Worm (Caenorhabditis elegans) whole organism, early embryonic: ENCODE results near the gene nhr-95.

Source experiments
- B0310.2 ChIP-seq: sonication (generic microtip); optimal IDR thresholded peaks from 2 replicates; lab custom pipeline; 2016; ENCODE audit warnings: mild to moderate bottlenecking, missing genetic modification characterization, missing compliant biosample characterization
- aly-1 ChIP-seq: sonication (generic microtip); optimal IDR thresholded peaks from 2 replicates; lab custom pipeline; 2016; ENCODE audit warnings: missing genetic modification characterization, missing compliant biosample characterization
- ama-1 ChIP-seq: fragments of 150-350 bp; optimal IDR thresholded peaks from 2 replicates; lab custom pipeline; 2014
- ceh-13 ChIP-seq: fragments of 200-800 bp; sonication (Bioruptor generic); optimal IDR thresholded peaks from 2 replicates; lab custom pipeline; 2018; ENCODE audit warnings: mild to moderate bottlenecking, missing genetic modification characterization, missing compliant biosample characterization
- ets-7 ChIP-seq: sonication (generic microtip); optimal IDR thresholded peaks from 2 replicates; lab custom pipeline; 2016; ENCODE audit warnings: missing genotype, missing genetic modification characterization, missing compliant biosample characterization
- flt-1 ChIP-seq: fragments of 200-800 bp; sonication (Bioruptor generic); IDR thresholded peaks from 2 replicates; pipeline ENCODE4 v1.3.6; 2022; ENCODE audit warnings: missing genetic modification characterization, missing compliant biosample characterization
- hmg-4 ChIP-seq: fragments of 200-800 bp; sonication (Bioruptor generic); optimal IDR thresholded peaks from 2 replicates; lab custom pipeline; 2018; ENCODE audit warnings: mild to moderate bottlenecking, missing genetic modification characterization, missing compliant biosample characterization
- hnd-1 ChIP-seq: sonication (generic microtip); optimal IDR thresholded peaks from 2 replicates; lab custom pipeline; 2016; ENCODE audit warnings: missing genetic modification characterization, missing compliant biosample characterization
- scrt-1 ChIP-seq: fragments of 200-800 bp; sonication (Bioruptor generic); IDR thresholded peaks from 2 replicates; pipeline ENCODE4 v1.3.6; 2022; ENCODE audit warnings: missing genetic modification characterization, missing compliant biosample characterization
- tbx-11 ChIP-seq: fragments of 200-800 bp; sonication (Bioruptor generic); IDR thresholded peaks from 2 replicates; pipeline ENCODE4 v1.3.6; 2022; ENCODE audit warnings: missing genetic modification characterization, missing compliant biosample characterization
- tbx-37 ChIP-seq: fragments of 200-800 bp; sonication (Bioruptor generic); conservative IDR thresholded peaks from 2 replicates; pipeline ENCODE4 v1.3.6; 2022; ENCODE audit warnings: missing genetic modification reagents, missing genetic modification characterization, missing compliant biosample characterization
- tra-4 ChIP-seq: sonication (generic microtip); optimal IDR thresholded peaks from 2 replicates; lab custom pipeline; 2017; ENCODE audit warnings: missing genetic modification characterization, missing compliant biosample characterization

ce11 chrV:19027338-19027737, 55.1 kb downstream of the nhr-95 start:
- TF ChIP-seq scrt-1 (GFP tag; lab: Robert Waterston, UW) = no peak
- TF ChIP-seq ama-1 (lab: Kevin White, UChicago) = no peak
- TF ChIP-seq hmg-4 (GFP tag; lab: Kevin White, UChicago) = no peak
- no peak for TF ChIP-seq flt-1
- TF ChIP-seq ceh-13 = no peak
- TF ChIP-seq tra-4 = no peak
- TF ChIP-seq aly-1 (tag; lab: Kevin White, UChicago) = no peak
- no peak for TF ChIP-seq tbx-37 (GFP tag; lab: Robert Waterston, UW)
- no peak for TF ChIP-seq B0310.2 (tag; lab: Kevin White, UChicago)
- no peak for TF ChIP-seq hnd-1 (tag; lab: Kevin White, UChicago)
- no peak for TF ChIP-seq ets-7
- no peak for TF ChIP-seq tbx-11
